Fruit fly (Drosophila melanogaster) whole organism, embryonic: ENCODE results near the gene Pi4KIIalpha.

ENCODE experiments used
- Atf3 ChIP-seq: fragments of 200-800 bp; sonication (Bioruptor generic); optimal IDR thresholded peaks from 3 replicates; lab custom pipeline; 2016; ENCODE audit warnings: missing biosample characterization, missing genetic modification characterization
- BEAF-32 ChIP-seq: fragments of 200-800 bp; sonication (Bioruptor generic); optimal IDR thresholded peaks from 3 replicates; lab custom pipeline; 2017; ENCODE audit warnings: missing biosample characterization, missing genetic modification characterization, mild to moderate bottlenecking, moderate library complexity, missing genetic modification reagents
- CG1024 ChIP-seq: fragments of 200-800 bp; sonication (Bioruptor generic); IDR thresholded peaks from 2 replicates; pipeline ENCODE4 v1.3.6; 2022; ENCODE audit warnings: missing biosample characterization, missing genetic modification characterization
- CG10543 ChIP-seq: fragments of 200-800 bp; sonication (Bioruptor generic); optimal IDR thresholded peaks from 3 replicates; lab custom pipeline; 2017; ENCODE audit warnings: missing biosample characterization, mild to moderate bottlenecking, missing genetic modification characterization, moderate library complexity
- CG10654 ChIP-seq: fragments of 200-800 bp; sonication (Bioruptor generic); optimal IDR thresholded peaks from 2 replicates; lab custom pipeline; 2016; ENCODE audit warnings: missing biosample characterization, missing genetic modification characterization
- CG11696 ChIP-seq: fragments of 200-800 bp; sonication (Bioruptor generic); IDR thresholded peaks from 2 replicates; pipeline ENCODE4 v1.3.6; 2022; ENCODE audit warnings: missing biosample characterization, missing genetic modification characterization
- CG12155 ChIP-seq: fragments of 200-800 bp; sonication (Bioruptor generic); optimal IDR thresholded peaks from 3 replicates; lab custom pipeline; 2016; ENCODE audit warnings: missing biosample characterization, missing genetic modification characterization
- CG13287 ChIP-seq: fragments of 200-800 bp; sonication (Bioruptor generic); IDR thresholded peaks from 2 replicates; pipeline ENCODE4 v1.3.6; 2022; ENCODE audit warnings: missing biosample characterization, missing genetic modification characterization; ENCODE audit not compliant: partially characterized antibody
- CG15601 ChIP-seq: fragments of 200-800 bp; sonication (Bioruptor generic); optimal IDR thresholded peaks from 3 replicates; lab custom pipeline; 2019; ENCODE audit warnings: missing biosample characterization, mild to moderate bottlenecking, missing genetic modification characterization, moderate library complexity
- CG15696 ChIP-seq: fragments of 200-800 bp; sonication (Bioruptor generic); optimal IDR thresholded peaks from 2 replicates; lab custom pipeline; 2019; ENCODE audit warnings: missing biosample characterization, mild to moderate bottlenecking, missing genetic modification characterization, moderate library complexity
- CG16813 ChIP-seq: fragments of 200-800 bp; sonication (Bioruptor generic); IDR thresholded peaks from 3 replicates; pipeline ENCODE4 v1.3.6; 2022; ENCODE audit warnings: missing biosample characterization, missing genetic modification characterization; ENCODE audit not compliant: partially characterized antibody
- CG17385 ChIP-seq: fragments of 200-800 bp; sonication (Bioruptor generic); optimal IDR thresholded peaks from 3 replicates; lab custom pipeline; 2018; ENCODE audit warnings: missing biosample characterization, mild to moderate bottlenecking, missing genetic modification characterization
- CG17912 ChIP-seq: fragments of 200-800 bp; sonication (Bioruptor generic); optimal IDR thresholded peaks from 2 replicates; lab custom pipeline; 2018; ENCODE audit warnings: missing biosample characterization, mild to moderate bottlenecking, missing genetic modification characterization
- CG18011 ChIP-seq: fragments of 200-800 bp; sonication (Bioruptor generic); optimal IDR thresholded peaks from 2 replicates; lab custom pipeline; 2017; ENCODE audit warnings: missing biosample characterization, missing genetic modification characterization, mild to moderate bottlenecking, moderate library complexity, missing genotype
- CG18476 ChIP-seq: fragments of 200-800 bp; sonication (Bioruptor generic); optimal IDR thresholded peaks from 2 replicates; lab custom pipeline; 2016; ENCODE audit warnings: missing biosample characterization, mild to moderate bottlenecking, missing genetic modification characterization
- CG3281 ChIP-seq: fragments of 200-800 bp; sonication (Bioruptor generic); optimal IDR thresholded peaks from 3 replicates; lab custom pipeline; 2017; ENCODE audit warnings: missing biosample characterization, mild to moderate bottlenecking, missing genetic modification characterization
- CG6654 ChIP-seq: fragments of 200-800 bp; sonication (Bioruptor generic); optimal IDR thresholded peaks from 2 replicates; lab custom pipeline; 2017; ENCODE audit warnings: missing biosample characterization, mild to moderate bottlenecking, missing genetic modification characterization
- Dll ChIP-seq: fragments of 200-800 bp; sonication (Bioruptor generic); IDR thresholded peaks from 4 replicates; pipeline ENCODE4 v1.3.6; 2022; ENCODE audit warnings: missing biosample characterization, missing genetic modification characterization; ENCODE audit not compliant: partially characterized antibody
- Doc2 ChIP-seq: fragments of 200-800 bp; sonication (Bioruptor generic); IDR thresholded peaks from 2 replicates; pipeline ENCODE4 v1.3.6; 2022; ENCODE audit warnings: missing biosample characterization, missing genetic modification characterization
- Dp ChIP-seq: fragments of 200-800 bp; sonication (Bioruptor generic); optimal IDR thresholded peaks from 2 replicates; lab custom pipeline; 2018; ENCODE audit warnings: missing biosample characterization, mild to moderate bottlenecking, missing genetic modification characterization, moderate library complexity
- E2f2 ChIP-seq: fragments of 200-800 bp; sonication (Bioruptor generic); IDR thresholded peaks from 2 replicates; pipeline ENCODE4 v1.3.6; 2022; ENCODE audit warnings: missing biosample characterization, missing genetic modification characterization
- Gsc ChIP-seq: fragments of 200-800 bp; sonication (Bioruptor generic); IDR thresholded peaks from 2 replicates; pipeline ENCODE4 v1.3.6; 2022; ENCODE audit warnings: missing biosample characterization, missing genetic modification characterization
- HHEX ChIP-seq: fragments of 200-800 bp; sonication (Bioruptor generic); optimal IDR thresholded peaks from 3 replicates; lab custom pipeline; 2017; ENCODE audit warnings: missing biosample characterization, mild to moderate bottlenecking, missing genetic modification characterization, missing genetic modification reagents
- HLH4C ChIP-seq: fragments of 200-800 bp; sonication (Bioruptor generic); IDR thresholded peaks from 3 replicates; pipeline ENCODE4 v1.3.6; 2022; ENCODE audit warnings: missing biosample characterization, missing genetic modification characterization; ENCODE audit not compliant: partially characterized antibody
- HmgD ChIP-seq: fragments of 200-800 bp; sonication (Bioruptor generic); optimal IDR thresholded peaks from 3 replicates; lab custom pipeline; 2016; ENCODE audit warnings: missing biosample characterization, missing genetic modification characterization
- HmgZ ChIP-seq: fragments of 200-800 bp; sonication (Bioruptor generic); optimal IDR thresholded peaks from 2 replicates; lab custom pipeline; 2018; ENCODE audit warnings: missing biosample characterization, mild to moderate bottlenecking, missing genetic modification characterization
- MBD-R2 ChIP-seq: fragments of 200-800 bp; sonication (Bioruptor generic); IDR thresholded peaks from 2 replicates; pipeline ENCODE4 v1.3.6; 2022; ENCODE audit warnings: missing biosample characterization, missing genetic modification characterization
- Sry-β ChIP-seq: fragments of 200-800 bp; sonication (Bioruptor generic); optimal IDR thresholded peaks from 2 replicates; lab custom pipeline; 2018; ENCODE audit warnings: missing biosample characterization, mild to moderate bottlenecking, missing genetic modification characterization, moderate library complexity
- Stat92E ChIP-seq, 3 experiments: fragments of >200 bp in 2 of 3; fragments of 200-800 bp in 1 of 3; sonication (Bioruptor generic) in 1 of 3; optimal IDR thresholded peaks; 2 replicates each; lab custom pipeline; 2017 to 2019; ENCODE audit warnings: missing biosample characterization in 3 of 3, missing genetic modification characterization in 3 of 3, mild to moderate bottlenecking in 1 of 3, moderate library complexity in 1 of 3
- YL-1 ChIP-seq: fragments of 200-800 bp; sonication (Bioruptor generic); optimal IDR thresholded peaks from 3 replicates; lab custom pipeline; 2017; ENCODE audit warnings: missing biosample characterization, mild to moderate bottlenecking, missing genetic modification characterization
- bcd ChIP-seq: fragments of 200-800 bp; sonication (Bioruptor generic); optimal IDR thresholded peaks from 2 replicates; lab custom pipeline; 2017; ENCODE audit warnings: missing biosample characterization, mild to moderate bottlenecking, missing genetic modification characterization
- cg ChIP-seq: fragments of 200-800 bp; sonication (Bioruptor generic); optimal IDR thresholded peaks from 3 replicates; lab custom pipeline; 2019; ENCODE audit warnings: missing biosample characterization, mild to moderate bottlenecking, missing genetic modification characterization, moderate library complexity
- crc ChIP-seq: fragments of 200-800 bp; sonication (Bioruptor generic); optimal IDR thresholded peaks from 2 replicates; lab custom pipeline; 2016; ENCODE audit warnings: missing biosample characterization, missing genetic modification characterization
- crol ChIP-seq: fragments of 200-800 bp; sonication (Bioruptor generic); IDR thresholded peaks from 2 replicates; pipeline ENCODE4 v1.3.6; 2022; ENCODE audit warnings: missing biosample characterization, missing genetic modification characterization
- disco-r ChIP-seq: fragments of 200-800 bp; sonication (Bioruptor generic); optimal IDR thresholded peaks from 2 replicates; lab custom pipeline; 2016; ENCODE audit warnings: missing biosample characterization, missing genetic modification characterization
- gfzf ChIP-seq: fragments of 200-800 bp; sonication (Bioruptor generic); optimal IDR thresholded peaks from 2 replicates; lab custom pipeline; 2016; ENCODE audit warnings: missing biosample characterization, mild to moderate bottlenecking, missing genetic modification characterization, moderate library complexity
- insv ChIP-seq, 2 experiments: fragments of 200-800 bp; sonication (Bioruptor generic); optimal IDR thresholded peaks; 3 replicates each; lab custom pipeline; 2016 to 2018; ENCODE audit warnings: missing biosample characterization in 2 of 2, missing genetic modification characterization in 2 of 2
- kay ChIP-seq: fragments of 200-800 bp; sonication (Bioruptor generic); optimal IDR thresholded peaks from 2 replicates; lab custom pipeline; 2016; ENCODE audit warnings: missing biosample characterization, missing genetic modification characterization
- nmo ChIP-seq: fragments of 200-800 bp; sonication (Bioruptor generic); optimal IDR thresholded peaks from 2 replicates; lab custom pipeline; 2018; ENCODE audit warnings: missing biosample characterization, mild to moderate bottlenecking, missing genetic modification characterization, moderate library complexity
- org-1 ChIP-seq: fragments of 200-800 bp; sonication (Bioruptor generic); optimal IDR thresholded peaks from 2 replicates; lab custom pipeline; 2017; ENCODE audit warnings: missing biosample characterization, missing genetic modification characterization
- ranshi ChIP-seq: fragments of 200-800 bp; sonication (Bioruptor generic); IDR thresholded peaks from 2 replicates; pipeline ENCODE4 v1.3.6; 2022; ENCODE audit warnings: missing biosample characterization, missing genetic modification characterization
- repo ChIP-seq: fragments of 200-800 bp; sonication (Bioruptor generic); optimal IDR thresholded peaks from 2 replicates; lab custom pipeline; 2016; ENCODE audit warnings: missing biosample characterization, missing genetic modification characterization
- rib ChIP-seq: fragments of 200-800 bp; sonication (Bioruptor generic); IDR thresholded peaks from 2 replicates; pipeline ENCODE4 v1.3.6; 2022; ENCODE audit warnings: missing biosample characterization, missing genetic modification characterization
- ro ChIP-seq: fragments of 200-800 bp; sonication (Bioruptor generic); IDR thresholded peaks from 2 replicates; pipeline ENCODE4 v1.3.6; 2022; ENCODE audit warnings: missing biosample characterization, missing genetic modification characterization
- sc ChIP-seq, 3 experiments: fragments of >200 bp in 2 of 3; fragments of 200-800 bp in 1 of 3; sonication (Bioruptor generic) in 1 of 3; optimal IDR thresholded peaks; 2 replicates in 2 of 3; 3 replicates in 1 of 3; lab custom pipeline; 2017; ENCODE audit warnings: mild to moderate bottlenecking in 1 of 3, missing biosample characterization in 1 of 3, missing genetic modification characterization in 1 of 3, missing genetic modification reagents in 1 of 3
- schlank ChIP-seq: fragments of 200-800 bp; sonication (Bioruptor generic); optimal IDR thresholded peaks from 2 replicates; lab custom pipeline; 2018; ENCODE audit warnings: missing biosample characterization, mild to moderate bottlenecking, missing genetic modification characterization
- ssp ChIP-seq: fragments of 200-800 bp; sonication (Bioruptor generic); IDR thresholded peaks from 2 replicates; pipeline ENCODE4 v1.3.6; 2022; ENCODE audit warnings: missing biosample characterization, missing genetic modification characterization
- stc ChIP-seq: fragments of 200-800 bp; sonication (Bioruptor generic); IDR thresholded peaks from 2 replicates; pipeline ENCODE4 v1.3.6; 2022; ENCODE audit warnings: missing biosample characterization, missing genetic modification characterization
- stwl ChIP-seq: fragments of 200-800 bp; sonication (Bioruptor generic); optimal IDR thresholded peaks from 3 replicates; lab custom pipeline; 2018; ENCODE audit warnings: missing biosample characterization, mild to moderate bottlenecking, missing genetic modification characterization, moderate library complexity
- zen ChIP-seq: fragments of 200-800 bp; sonication (Bioruptor generic); optimal IDR thresholded peaks from 3 replicates; lab custom pipeline; 2018; ENCODE audit warnings: missing biosample characterization, mild to moderate bottlenecking, missing genetic modification characterization, moderate library complexity

Gene Pi4KIIalpha

dm6 chr3R:5563420-5563819, at the start of gene Pi4KIIalpha:
TSS of gene Pi4KIIalpha (minus strand) at chr3R:5563652.
- peak; percentile 28 for TF ChIP-seq BEAF-32 (GFP tag; lab: Kevin White, UChicago)
- no peak for TF ChIP-seq CG15601
- TF ChIP-seq HLH4C (GFP tag; lab: Robert Waterston, UW) = no peak
- no peak for TF ChIP-seq CG18476
- peak; percentile 66 for TF ChIP-seq CG3281
- peak; percentile 54 for TF ChIP-seq CG13287 (GFP tag; lab: Robert Waterston, UW)
- TF ChIP-seq CG15696 (tag; lab: Kevin White, UChicago) = no peak
- TF ChIP-seq CG10543 (GFP tag; lab: Kevin White, UChicago) = no peak
- peak; percentile 32 for TF ChIP-seq Sry-β (GFP tag; lab: Kevin White, UChicago)
- no peak for TF ChIP-seq Stat92E (GFP tag; optimal IDR thresholded peaks at IDR 0.05; lab: Kevin White, UChicago)
- peak; percentile 84 for TF ChIP-seq MBD-R2 (GFP tag; lab: Robert Waterston, UW)
- TF ChIP-seq CG16813 (GFP tag; lab: Robert Waterston, UW) = no peak; the same call in 2 of the 3 replicates
- no peak for TF ChIP-seq cg (GFP tag; lab: Kevin White, UChicago)
- peak; percentile 6 for TF ChIP-seq stwl
- peak; percentile 14 for TF ChIP-seq YL-1 (GFP tag; lab: Kevin White, UChicago)
- TF ChIP-seq CG1024 (GFP tag; lab: Robert Waterston, UW) = no peak
- no peak for TF ChIP-seq ranshi (GFP tag; lab: Robert Waterston, UW)
- TF ChIP-seq disco-r (GFP tag; lab: Kevin White, UChicago) = peak; percentile 23
- no peak for TF ChIP-seq sc (optimal IDR thresholded peaks at IDR 0.05; lab: Kevin White, UChicago)
- no peak for TF ChIP-seq sc (GFP tag; optimal IDR thresholded peaks at IDR 0.05; lab: Kevin White, UChicago)
- TF ChIP-seq CG18011 (GFP tag; lab: Kevin White, UChicago) = no peak
- no peak for TF ChIP-seq zen
- TF ChIP-seq repo (GFP tag; lab: Kevin White, UChicago) = no peak
- no peak for TF ChIP-seq Atf3 (GFP tag; lab: Kevin White, UChicago)
- TF ChIP-seq crc (GFP tag; lab: Kevin White, UChicago) = no peak
- no peak for TF ChIP-seq ro (GFP tag; lab: Robert Waterston, UW)
- no peak for TF ChIP-seq CG17385
- TF ChIP-seq CG17912 = no peak
- no peak for TF ChIP-seq CG10654 (GFP tag; lab: Kevin White, UChicago)
- TF ChIP-seq bcd (GFP tag; lab: Kevin White, UChicago) = no peak
- TF ChIP-seq org-1 (GFP tag; lab: Kevin White, UChicago) = no peak
- 0 out of 2 replicates have a peak, but pooled peaks have one; percentile 1 for TF ChIP-seq crol (GFP tag; lab: Robert Waterston, UW)
- no peak for TF ChIP-seq stc (GFP tag; lab: Robert Waterston, UW)
- peak; percentile 26; the same call in 1 of the 4 replicates for TF ChIP-seq Dll
- no peak for TF ChIP-seq Gsc
- peak; percentile 82 for TF ChIP-seq CG12155 (GFP tag; lab: Kevin White, UChicago)
- TF ChIP-seq HmgZ = peak; percentile 16
- peak; percentile 9 for TF ChIP-seq gfzf (GFP tag; lab: Kevin White, UChicago)
- TF ChIP-seq Doc2 = no peak
- no peak for TF ChIP-seq nmo (GFP tag; lab: Kevin White, UChicago)
- no peak for TF ChIP-seq ssp (GFP tag; lab: Robert Waterston, UW)
- TF ChIP-seq insv (GFP tag; optimal IDR thresholded peaks at IDR 0.05; lab: Kevin White, UChicago) = peak in 1 of 2 experiments; percentile 15
- TF ChIP-seq Dp = peak; percentile 89
- no peak for TF ChIP-seq kay
- TF ChIP-seq CG6654 (GFP tag; lab: Kevin White, UChicago) = no peak
- no peak for TF ChIP-seq schlank (tag; lab: Kevin White, UChicago)
- TF ChIP-seq E2f2 (GFP tag; lab: Robert Waterston, UW) = peak; percentile 93
- no peak for TF ChIP-seq CG11696 (GFP tag; lab: Robert Waterston, UW)
- no peak for TF ChIP-seq HHEX (GFP tag; lab: Kevin White, UChicago)
- TF ChIP-seq rib (GFP tag; lab: Robert Waterston, UW) = peak; percentile 80
- TF ChIP-seq HmgD = no peak
